Worm (Caenorhabditis elegans): ENCODE measurements around the gene T06E8.8.

T06E8.8 gene

ce11 chrV:10042254-10042653, 1.3 kb upstream of the T06E8.8 start (continued):
- TF ChIP-seq lin-35 (GFP tag; optimal IDR thresholded peaks at IDR 0.05) (peak; percentile 58 to 73), mef-2 (tag; optimal IDR thresholded peaks at IDR 0.05) (no peak), xbp-1 (tag; optimal IDR thresholded peaks at IDR 0.05) (peak; percentile 69), nhr-20 (tag; optimal IDR thresholded peaks at IDR 0.05) (peak; percentile 92), ceh-82 (tag; optimal IDR thresholded peaks at IDR 0.05) (peak; percentile 74 to 83 (median 74)), snpc-4 (tag; optimal IDR thresholded peaks at IDR 0.05) (peak; percentile 11), C04F5.9 (tag; optimal IDR thresholded peaks at IDR 0.05) (no peak), irx-1 (tag; optimal IDR thresholded peaks at IDR 0.05) (peak; percentile 56), nhr-19 (GFP tag; conservative IDR thresholded peaks at IDR 0.05) (peak; percentile 55), dpl-1 (GFP tag; optimal IDR thresholded peaks at IDR 0.05) (peak in 2 of 3 experiments; percentile 38), hpl-2 (GFP tag; optimal IDR thresholded peaks at IDR 0.05) (no peak), ama-1 (optimal IDR thresholded peaks at IDR 0.05) (peak; percentile 12), pax-3 (tag; optimal IDR thresholded peaks at IDR 0.05) (no peak)

- TF ChIP-seq lin-14 (GFP tag; optimal IDR thresholded peaks at IDR 0.05): peak; percentile 9
- peak; percentile 16 for TF ChIP-seq nhr-85 (tag)
- peak; percentile 9 for TF ChIP-seq mep-1 (tag; optimal IDR thresholded peaks at IDR 0.05)
- no peak for TF ChIP-seq Y116A8C.19 (tag; optimal IDR thresholded peaks at IDR 0.05; ENCODE audit: borderline replicate concordance)
- no peak for TF ChIP-seq nhr-237 (tag; optimal IDR thresholded peaks at IDR 0.05)
- no peak for TF ChIP-seq C04F5.9 (tag; optimal IDR thresholded peaks at IDR 0.05)
- no peak for TF ChIP-seq nhr-12 (tag; optimal IDR thresholded peaks at IDR 0.05)
Measured at ce11 chrV:10044735-10045134, 1.2 kb downstream of the T06E8.8 start.

ce11 chrV:10046503-10046902, 3.0 kb downstream of the T06E8.8 start:
- TF ChIP-seq dpl-1 (GFP tag; optimal IDR thresholded peaks at IDR 0.05) (no peak), ceh-90 (tag; optimal IDR thresholded peaks at IDR 0.05) (no peak), egl-13 (tag; optimal IDR thresholded peaks at IDR 0.05) (no peak), C04F5.9 (tag; optimal IDR thresholded peaks at IDR 0.05) (no peak), aha-1 (tag; optimal IDR thresholded peaks at IDR 0.05) (no peak), xbp-1 (tag; optimal IDR thresholded peaks at IDR 0.05) (peak; percentile 24), dsc-1 (tag; optimal IDR thresholded peaks at IDR 0.05) (no peak), efl-1 (optimal IDR thresholded peaks at IDR 0.05) (no peak), efl-1 (GFP tag; optimal IDR thresholded peaks at IDR 0.05 in 1 of 2) (peak in 1 of 2 experiments; percentile 72), hlh-17 (GFP tag; optimal IDR thresholded peaks at IDR 0.05; ENCODE audit: borderline replicate concordance) (no peak), unc-98 (GFP tag; IDR thresholded peaks at IDR 0.05) (no peak), lin-14 (GFP tag; optimal IDR thresholded peaks at IDR 0.05) (peak; percentile 54), vab-15 (tag; optimal IDR thresholded peaks at IDR 0.05) (no peak), lin-35 (GFP tag; optimal IDR thresholded peaks at IDR 0.05) (peak in 1 of 2 experiments; percentile 16), jun-1 (tag; optimal IDR thresholded peaks at IDR 0.05) (no peak), lsy-2 (tag; optimal IDR thresholded peaks at IDR 0.05) (peak in 1 of 2 experiments; percentile 36), unc-30 (tag; optimal IDR thresholded peaks at IDR 0.05) (no peak), tlp-1 (tag; optimal IDR thresholded peaks at IDR 0.05) (no peak), ceh-8 (GFP tag; optimal IDR thresholded peaks at IDR 0.05) (no peak), mdl-1 (tag; optimal IDR thresholded peaks at IDR 0.05) (no peak), fkh-8 (tag; optimal IDR thresholded peaks at IDR 0.05) (no peak), nhr-90 (tag; optimal IDR thresholded peaks at IDR 0.05; ENCODE audit: poor library complexity) (no peak), sup-37 (GFP tag; optimal IDR thresholded peaks at IDR 0.05) (no peak), ceh-88 (GFP tag; IDR thresholded peaks at IDR 0.05) (no peak), rnt-1 (tag; optimal IDR thresholded peaks at IDR 0.05) (no peak), elt-3 (tag; optimal IDR thresholded peaks at IDR 0.05) (peak in 1 of 6 experiments; percentile 37), Y116A8C.19 (tag; optimal IDR thresholded peaks at IDR 0.05; ENCODE audit: borderline replicate concordance) (no peak), lir-3 (tag; optimal IDR thresholded peaks at IDR 0.05; ENCODE audit: poor library complexity) (no peak), skn-1 (tag; optimal IDR thresholded peaks at IDR 0.05) (no peak), ceh-63 (GFP tag; optimal IDR thresholded peaks at IDR 0.05) (no peak), nhr-11 (tag; optimal IDR thresholded peaks at IDR 0.05) (no peak), nhr-19 (GFP tag; conservative IDR thresholded peaks at IDR 0.05) (no peak), pqm-1 (tag; optimal IDR thresholded peaks at IDR 0.05) (no peak), nhr-77 (tag; optimal IDR thresholded peaks at IDR 0.05) (no peak), ztf-11 (tag; optimal IDR thresholded peaks at IDR 0.05) (no peak), mef-2 (tag; optimal IDR thresholded peaks at IDR 0.05) (no peak), fkh-4 (tag; optimal IDR thresholded peaks at IDR 0.05; ENCODE audit: borderline replicate concordance) (no peak), zag-1 (tag; optimal IDR thresholded peaks at IDR 0.05) (no peak), mep-1 (tag; optimal IDR thresholded peaks at IDR 0.05) (peak; percentile 51)
